Worm (Caenorhabditis elegans): Measurements from ENCODE around the gene F34D10.9.

ce11 chrIII:3764584-3764983 lies 35.2 kb upstream of the F34D10.9 start:
- TF ChIP-seq ref-1 (GFP tag; conservative IDR thresholded peaks at IDR 0.05) (no peak), tab-1 (GFP tag; IDR thresholded peaks at IDR 0.05) (no peak), ztf-29 (GFP tag; IDR thresholded peaks at IDR 0.05) (no peak), flt-1 (GFP tag; IDR thresholded peaks at IDR 0.05) (no peak), T22C8.4 (GFP tag; IDR thresholded peaks at IDR 0.05) (no peak), ztf-23 (GFP tag; IDR thresholded peaks at IDR 0.05) (no peak), med-1 (GFP tag; optimal IDR thresholded peaks at IDR 0.05; ENCODE audit: insufficient read depth) (no peak)
